Fruit fly (Drosophila melanogaster): ENCODE data around the gene CG31626.

- TF ChIP-seq N (GFP tag; optimal IDR thresholded peaks at IDR 0.05) (no peak), CG9705 (GFP tag; optimal IDR thresholded peaks at IDR 0.05) (no peak), CG32264 (GFP tag; optimal IDR thresholded peaks at IDR 0.05) (no peak), psq (GFP tag; optimal IDR thresholded peaks at IDR 0.05) (no peak), h (GFP tag; optimal IDR thresholded peaks at IDR 0.05) (no peak), Hr78 (GFP tag; optimal IDR thresholded peaks at IDR 0.05) (no peak), ey (GFP tag; optimal IDR thresholded peaks at IDR 0.05) (no peak)
Observed at dm6 chr2L:21200275-21200674, 36.3 kb downstream of the CG31626 start, which contains the start of gene CG31624.

All from whole organism, wandering third instar larva.